Fruit fly (Drosophila melanogaster) whole organism: Measurements from ENCODE around the gene CG1910.

ENCODE experiments used
- CG8478 ChIP-seq: fragments of >200 bp; optimal IDR thresholded peaks from 2 replicates; lab custom pipeline; 2018; ENCODE audit warnings: inconsistent platforms
- Dll ChIP-seq: fragments of >200 bp; optimal IDR thresholded peaks from 2 replicates; lab custom pipeline; 2017
- EcR ChIP-seq, 2 experiments: fragments of >200 bp; optimal IDR thresholded peaks; 2 replicates each; lab custom pipeline; 2017; ENCODE audit warnings: missing biosample characterization in 2 of 2, missing genetic modification characterization in 2 of 2, missing genetic modification reagents in 2 of 2
- psq ChIP-seq: fragments of >200 bp; optimal IDR thresholded peaks from 2 replicates; lab custom pipeline; 2017
- usp ChIP-seq: fragments of >200 bp; optimal IDR thresholded peaks from 2 replicates; lab custom pipeline; 2017; ENCODE audit warnings: missing biosample characterization, missing genetic modification characterization, mixed read lengths

DNA sequence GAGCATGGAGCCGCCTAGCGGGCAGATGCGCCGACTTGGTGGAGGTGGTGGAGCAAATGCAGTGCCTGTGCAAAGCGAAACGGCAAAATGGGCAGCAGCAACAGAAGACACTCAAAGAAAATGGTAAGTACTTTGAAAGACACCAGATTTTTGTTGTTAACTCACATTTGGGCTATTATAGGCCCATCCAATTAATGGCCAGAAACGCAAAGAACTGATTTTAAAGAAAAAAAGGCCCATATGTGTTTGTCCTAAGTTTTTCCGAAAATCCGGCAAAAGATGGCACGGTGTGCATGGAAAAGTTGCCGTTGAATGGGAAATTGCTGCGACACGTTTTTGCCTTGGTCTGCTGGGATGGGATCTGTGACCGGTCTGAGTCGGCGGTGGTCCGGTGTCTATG is 20.8 kb downstream of the CG1910 start:
- TF ChIP-seq CG8478 (lab: Kevin White, UChicago) (no peak), psq (lab: Kevin White, UChicago) (no peak), usp (no peak), Dll (lab: Kevin White, UChicago) (peak; percentile 10), EcR (GFP tag; optimal IDR thresholded peaks at IDR 0.05; lab: Kevin White, UChicago) (no peak)
